Worm (Caenorhabditis elegans): ENCODE data around the gene B0250.5.

Gene B0250.5

DNA sequence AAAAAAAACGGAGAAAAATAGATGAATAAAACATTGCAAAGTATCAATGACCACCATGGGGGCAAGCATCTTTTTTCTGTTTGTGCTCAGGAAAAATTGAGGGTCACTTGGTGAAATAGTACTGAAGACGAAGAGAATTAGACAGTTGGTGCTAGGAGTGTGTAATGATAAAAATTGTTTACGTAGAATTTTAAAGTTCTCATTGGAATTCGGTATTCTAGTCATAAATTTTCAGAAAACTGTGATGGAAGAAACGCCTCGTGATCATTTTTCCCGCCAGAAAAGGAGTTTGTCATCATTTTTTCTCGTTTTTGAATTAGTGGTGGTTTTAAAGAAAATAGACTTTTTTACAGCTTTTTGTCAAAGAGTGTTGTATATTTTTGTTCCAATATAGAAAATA, 50.9 kb downstream of the B0250.5 start:
- TF ChIP-seq elt-2 (tag; optimal IDR thresholded peaks at IDR 0.05) (peak; percentile 53), C34B4.2 (tag; optimal IDR thresholded peaks at IDR 0.05) (no peak), snu-23 (GFP tag; optimal IDR thresholded peaks at IDR 0.05) (no peak), unc-86 (tag; optimal IDR thresholded peaks at IDR 0.05) (peak; percentile 19), skn-1 (tag; optimal IDR thresholded peaks at IDR 0.05) (peak; percentile 22), fkh-4 (tag; optimal IDR thresholded peaks at IDR 0.05; ENCODE audit: borderline replicate concordance) (no peak), aly-2 (tag; optimal IDR thresholded peaks at IDR 0.05) (no peak), swsn-7 (tag; optimal IDR thresholded peaks at IDR 0.05) (no peak), blmp-1 (tag; optimal IDR thresholded peaks at IDR 0.05) (no peak), nhr-28 (tag; optimal IDR thresholded peaks at IDR 0.05) (no peak), lin-35 (GFP tag; optimal IDR thresholded peaks at IDR 0.05) (peak in 1 of 2 experiments; percentile 28), fkh-10 (GFP tag; optimal IDR thresholded peaks at IDR 0.05) (no peak), nhr-71 (tag; optimal IDR thresholded peaks at IDR 0.05) (peak; percentile 27), mdl-1 (tag; optimal IDR thresholded peaks at IDR 0.05) (no peak), grh-1 (GFP tag; IDR thresholded peaks at IDR 0.05) (no peak), nhr-20 (tag; optimal IDR thresholded peaks at IDR 0.05) (peak; percentile 6)

- no peak for TF ChIP-seq mef-2 (tag; optimal IDR thresholded peaks at IDR 0.05)
- peak; percentile 37 for TF ChIP-seq elt-2 (tag; optimal IDR thresholded peaks at IDR 0.05)
These were observed 52.0 kb downstream of the B0250.5 start for ce11 chrV:20545742-20546141.
